Worm (Caenorhabditis elegans) whole organism, young adult: Measurements from ENCODE around the gene F59A6.10.

ENCODE experiments used
- B0336.3 ChIP-seq: fragments of 200-800 bp; sonication (Bioruptor generic); IDR thresholded peaks from 2 replicates; pipeline ENCODE4 v1.3.6; 2022; ENCODE audit warnings: missing genetic modification characterization, missing compliant biosample characterization
- C17E4.6 ChIP-seq: fragments of 200-800 bp; sonication (Bioruptor generic); IDR thresholded peaks from 2 replicates; pipeline ENCODE4 v1.3.6; 2022; ENCODE audit warnings: missing genetic modification reagents, missing genetic modification characterization, missing compliant biosample characterization
- D2030.7 ChIP-seq: fragments of 200-800 bp; sonication (Bioruptor generic); IDR thresholded peaks from 2 replicates; pipeline ENCODE4 v1.3.6; 2022; ENCODE audit warnings: missing genetic modification reagents, missing genetic modification characterization, missing compliant biosample characterization
- F23B12.7 ChIP-seq: sonication (generic microtip); optimal IDR thresholded peaks from 2 replicates; lab custom pipeline; 2017; ENCODE audit warnings: missing genetic modification characterization, mild to moderate bottlenecking, missing compliant biosample characterization, antibody characterized with exemption, moderate library complexity; ENCODE audit not compliant: insufficient read depth
- F49E8.2 ChIP-seq: sonication (generic microtip); optimal IDR thresholded peaks from 3 replicates; lab custom pipeline; 2017; ENCODE audit warnings: missing genetic modification characterization, mild to moderate bottlenecking, missing compliant biosample characterization, antibody characterized with exemption, moderate library complexity; ENCODE audit not compliant: insufficient read depth
- K11D2.4 ChIP-seq: fragments of 200-800 bp; sonication (Bioruptor generic); IDR thresholded peaks from 2 replicates; pipeline ENCODE4 v1.3.6; 2022; ENCODE audit warnings: missing genetic modification reagents, missing genetic modification characterization, missing compliant biosample characterization
- T26A5.8 ChIP-seq: sonication (generic microtip); optimal IDR thresholded peaks from 2 replicates; lab custom pipeline; 2016; ENCODE audit warnings: missing genetic modification characterization, missing compliant biosample characterization
- Y53G8AR.9 ChIP-seq: fragments of 200-800 bp; sonication (Bioruptor generic); conservative IDR thresholded peaks from 2 replicates; pipeline ENCODE4 v1.3.6; 2022; ENCODE audit warnings: missing genetic modification reagents, missing genetic modification characterization, missing compliant biosample characterization
- Y79H2A.3 ChIP-seq: fragments of 200-800 bp; sonication (Bioruptor generic); conservative IDR thresholded peaks from 2 replicates; pipeline ENCODE4 v1.3.6; 2022; ENCODE audit warnings: missing genetic modification reagents, missing genetic modification characterization, missing compliant biosample characterization
- ZK185.1 ChIP-seq: sonication (generic microtip); optimal IDR thresholded peaks from 2 replicates; lab custom pipeline; 2016; ENCODE audit warnings: mild to moderate bottlenecking, missing genetic modification characterization, missing compliant biosample characterization; ENCODE audit not compliant: poor library complexity, severe bottlenecking
- aptf-3 ChIP-seq: fragments of 200-800 bp; sonication (Bioruptor generic); IDR thresholded peaks from 2 replicates; pipeline ENCODE4 v1.3.6; 2022; ENCODE audit warnings: missing genetic modification characterization, missing compliant biosample characterization
- athp-1 ChIP-seq: sonication (generic microtip); optimal IDR thresholded peaks from 2 replicates; lab custom pipeline; 2017; ENCODE audit warnings: mild to moderate bottlenecking, missing genetic modification characterization, missing compliant biosample characterization
- attf-3 ChIP-seq: fragments of 200-800 bp; sonication (Bioruptor generic); conservative IDR thresholded peaks from 2 replicates; pipeline ENCODE4 v1.3.6; 2022; ENCODE audit warnings: missing genetic modification reagents, missing genetic modification characterization, missing compliant biosample characterization
- attf-5 ChIP-seq: fragments of 200-800 bp; sonication (Bioruptor generic); optimal IDR thresholded peaks from 2 replicates; lab custom pipeline; 2018; ENCODE audit warnings: mild to moderate bottlenecking, missing genetic modification characterization, missing compliant biosample characterization
- bed-2 ChIP-seq: fragments of 200-800 bp; sonication (Bioruptor generic); IDR thresholded peaks from 2 replicates; pipeline ENCODE4 v1.3.6; 2022; ENCODE audit warnings: missing genetic modification reagents, missing genetic modification characterization, missing compliant biosample characterization
- cebp-1 ChIP-seq, 2 experiments: fragments of 200-800 bp in 1 of 2; sonication (Bioruptor generic) in 1 of 2; sonication (generic microtip) in 1 of 2; IDR thresholded peaks in 1 of 2; optimal IDR thresholded peaks in 1 of 2; 2 replicates each; pipeline versions ENCODE4 v1.3.6 to Lab custom; 2017 to 2022; ENCODE audit warnings: missing compliant biosample characterization in 2 of 2, missing genetic modification characterization in 2 of 2, mild to moderate bottlenecking in 1 of 2, missing genetic modification reagents in 1 of 2, moderate library complexity in 1 of 2
- ceh-27 ChIP-seq: fragments of 200-800 bp; sonication (Bioruptor generic); optimal IDR thresholded peaks from 2 replicates; lab custom pipeline; 2018; ENCODE audit warnings: mild to moderate bottlenecking, missing genetic modification characterization, moderate library complexity, missing compliant biosample characterization
- ceh-79 ChIP-seq: sonication (generic microtip); optimal IDR thresholded peaks from 2 replicates; lab custom pipeline; 2017; ENCODE audit warnings: mild to moderate bottlenecking, missing genetic modification characterization, missing compliant biosample characterization
- ceh-91 ChIP-seq: fragments of 200-800 bp; sonication (Bioruptor generic); IDR thresholded peaks from 2 replicates; pipeline ENCODE4 v1.3.6; 2022; ENCODE audit warnings: missing genetic modification reagents, missing genetic modification characterization, missing compliant biosample characterization
- die-1 ChIP-seq: sonication (generic microtip); optimal IDR thresholded peaks from 2 replicates; lab custom pipeline; 2016; ENCODE audit warnings: missing genotype, mild to moderate bottlenecking, missing genetic modification characterization, missing compliant biosample characterization
- dpff-1 ChIP-seq: sonication (generic microtip); optimal IDR thresholded peaks from 2 replicates; lab custom pipeline; 2017; ENCODE audit warnings: mild to moderate bottlenecking, missing genetic modification characterization, missing compliant biosample characterization
- egrh-3 ChIP-seq: fragments of 200-800 bp; sonication (Bioruptor generic); IDR thresholded peaks from 2 replicates; pipeline ENCODE4 v1.3.6; 2022; ENCODE audit warnings: missing genetic modification reagents, missing genetic modification characterization, missing compliant biosample characterization
- ets-4 ChIP-seq: fragments of 200-800 bp; sonication (Bioruptor generic); optimal IDR thresholded peaks from 2 replicates; lab custom pipeline; 2018; ENCODE audit warnings: mild to moderate bottlenecking, missing genetic modification characterization, missing compliant biosample characterization
- hmg-1.2 ChIP-seq: fragments of 200-800 bp; sonication (Bioruptor generic); IDR thresholded peaks from 2 replicates; pipeline ENCODE4 v1.3.6; 2022; ENCODE audit warnings: missing genetic modification reagents, missing genetic modification characterization, missing compliant biosample characterization
- lin-35 ChIP-seq, 3 experiments: fragments of 150-350 bp in 2 of 3; sonication (generic microtip) in 1 of 3; optimal IDR thresholded peaks; 2 replicates each; lab custom pipeline; 2014 to 2018; ENCODE audit warnings: missing biosample characterization in 3 of 3, missing genetic modification characterization in 3 of 3, missing genetic modification reagents in 3 of 3
- madf-3 ChIP-seq: fragments of 200-800 bp; sonication (Bioruptor generic); IDR thresholded peaks from 2 replicates; pipeline ENCODE4 v1.3.6; 2022; ENCODE audit warnings: missing genetic modification reagents, missing genetic modification characterization, missing compliant biosample characterization
- mcd-1 ChIP-seq: fragments of 200-800 bp; sonication (Bioruptor generic); IDR thresholded peaks from 2 replicates; pipeline ENCODE4 v1.3.6; 2022; ENCODE audit warnings: missing genetic modification reagents, missing genetic modification characterization, missing compliant biosample characterization
- mes-4 ChIP-seq: sonication (generic microtip); optimal IDR thresholded peaks from 2 replicates; lab custom pipeline; 2016; ENCODE audit warnings: missing genotype, missing genetic modification characterization, missing compliant biosample characterization
- nhr-179 ChIP-seq: sonication (generic microtip); optimal IDR thresholded peaks from 2 replicates; lab custom pipeline; 2016; ENCODE audit warnings: mild to moderate bottlenecking, missing genetic modification characterization, missing compliant biosample characterization
- nhr-80 ChIP-seq: sonication (generic microtip); optimal IDR thresholded peaks from 2 replicates; lab custom pipeline; 2016; ENCODE audit warnings: missing genetic modification characterization, missing compliant biosample characterization
- pbrm-1 ChIP-seq: fragments of 200-800 bp; sonication (Bioruptor generic); IDR thresholded peaks from 2 replicates; pipeline ENCODE4 v1.3.6; 2022; ENCODE audit warnings: missing genetic modification reagents, missing genetic modification characterization, missing compliant biosample characterization
- pha-4 ChIP-seq: fragments of 150-350 bp; sonication (generic microtip); optimal IDR thresholded peaks from 2 replicates; lab custom pipeline; 2014; ENCODE audit warnings: missing biosample characterization, missing genetic modification reagents, missing genetic modification characterization
- snpc-1.1 ChIP-seq: sonication (generic microtip); optimal IDR thresholded peaks from 2 replicates; lab custom pipeline; 2017; ENCODE audit warnings: missing genetic modification characterization, mild to moderate bottlenecking, missing compliant biosample characterization, antibody characterized with exemption, moderate library complexity, missing genotype, missing genetic modification reagents; ENCODE audit not compliant: insufficient read depth
- snpc-1.3 ChIP-seq: sonication (generic microtip); optimal IDR thresholded peaks from 2 replicates; lab custom pipeline; 2017; ENCODE audit warnings: missing genetic modification characterization, mild to moderate bottlenecking, missing compliant biosample characterization, antibody characterized with exemption, moderate library complexity, missing genotype, missing genetic modification reagents; ENCODE audit not compliant: insufficient read depth
- snpc-3.4 ChIP-seq: sonication (generic microtip); optimal IDR thresholded peaks from 2 replicates; lab custom pipeline; 2017; ENCODE audit warnings: missing genetic modification characterization, mild to moderate bottlenecking, missing compliant biosample characterization, antibody characterized with exemption, moderate library complexity, missing genotype, missing genetic modification reagents
- somi-1 ChIP-seq: fragments of 200-800 bp; sonication (Bioruptor generic); optimal IDR thresholded peaks from 2 replicates; lab custom pipeline; 2018; ENCODE audit warnings: mild to moderate bottlenecking, missing genetic modification characterization, missing compliant biosample characterization
- sptf-2 ChIP-seq: fragments of 200-800 bp; sonication (Bioruptor generic); optimal IDR thresholded peaks from 2 replicates; lab custom pipeline; 2018; ENCODE audit warnings: mild to moderate bottlenecking, missing genetic modification characterization, missing compliant biosample characterization
- tbp1 ChIP-seq: fragments of 200-800 bp; sonication (Bioruptor generic); optimal IDR thresholded peaks from 2 replicates; lab custom pipeline; 2018; ENCODE audit warnings: mild to moderate bottlenecking, missing genetic modification characterization, missing compliant biosample characterization
- ztf-18 ChIP-seq: sonication (generic microtip); optimal IDR thresholded peaks from 2 replicates; lab custom pipeline; 2016; ENCODE audit warnings: missing genotype, mild to moderate bottlenecking, missing genetic modification characterization, missing compliant biosample characterization
- ztf-22 ChIP-seq: fragments of 200-800 bp; sonication (Bioruptor generic); optimal IDR thresholded peaks from 2 replicates; lab custom pipeline; 2018; ENCODE audit warnings: mild to moderate bottlenecking, missing genetic modification characterization, moderate library complexity, missing compliant biosample characterization
- ztf-28 ChIP-seq: fragments of 200-800 bp; sonication (Bioruptor generic); IDR thresholded peaks from 2 replicates; pipeline ENCODE4 v1.3.6; 2022; ENCODE audit warnings: missing genetic modification reagents, missing genetic modification characterization, missing compliant biosample characterization
- ztf-6 ChIP-seq: fragments of 200-800 bp; sonication (Bioruptor generic); IDR thresholded peaks from 2 replicates; pipeline ENCODE4 v1.3.6; 2022; ENCODE audit warnings: missing genetic modification reagents, missing genetic modification characterization, missing compliant biosample characterization

Gene F59A6.10

DNA sequence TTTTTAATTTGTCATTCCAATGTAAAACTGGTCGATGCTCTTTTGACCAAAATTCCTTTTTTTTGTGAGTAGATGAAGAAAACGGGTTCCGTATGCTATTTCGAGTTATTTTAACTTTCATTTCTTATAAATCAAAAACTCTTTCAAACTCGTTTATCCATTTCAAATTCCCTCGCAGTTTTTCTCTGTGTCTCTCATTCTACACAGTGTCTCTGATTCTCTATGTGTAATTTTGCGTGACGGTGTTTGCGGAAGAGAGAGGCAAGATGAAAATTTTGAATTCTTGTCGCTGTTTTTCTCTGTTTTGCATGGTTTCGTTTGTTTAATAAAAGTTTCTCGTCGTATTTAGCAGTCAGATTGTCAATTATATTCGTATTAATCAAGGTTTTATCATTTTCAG, 4.6 kb upstream of the F59A6.10 start, which contains the start of gene citk-2 (continued):
- TF ChIP-seq mes-4 (tag; lab: Kevin White, UChicago) (no peak), dpff-1 (no peak), attf-5 (peak; percentile 19), ceh-27 (GFP tag; lab: Kevin White, UChicago) (peak; percentile 72), pha-4 (peak; percentile 90), ZK185.1 (tag; lab: Kevin White, UChicago) (peak; percentile 53), cebp-1 (GFP tag; IDR thresholded peaks at IDR 0.05; lab: Robert Waterston, UW) (no peak), cebp-1 (tag; optimal IDR thresholded peaks at IDR 0.05; lab: Kevin White, UChicago) (no peak), Y79H2A.3 (no peak), madf-3 (GFP tag; lab: Robert Waterston, UW) (no peak), attf-3 (GFP tag; lab: Robert Waterston, UW) (peak; percentile 30; the same call in 1 of the 2 replicates), nhr-179 (tag; lab: Kevin White, UChicago) (no peak), ceh-91 (GFP tag; lab: Robert Waterston, UW) (0 out of 2 replicates have a peak, but pooled peaks have one; percentile 37), snpc-1.3 (tag; lab: Kevin White, UChicago) (no peak), Y53G8AR.9 (GFP tag; lab: Robert Waterston, UW) (peak; percentile 70; the same call in 1 of the 2 replicates), ztf-28 (GFP tag; lab: Robert Waterston, UW) (no peak), F49E8.2 (tag; lab: Kevin White, UChicago) (no peak), snpc-1.1 (tag; lab: Kevin White, UChicago) (peak; percentile 41), bed-2 (GFP tag; lab: Robert Waterston, UW) (no peak), somi-1 (no peak), die-1 (tag; lab: Kevin White, UChicago) (no peak), pbrm-1 (GFP tag; lab: Robert Waterston, UW) (0 out of 2 replicates have a peak, but pooled peaks have one; percentile 42), nhr-80 (tag; lab: Kevin White, UChicago) (no peak), lin-35 (GFP tag; optimal IDR thresholded peaks at IDR 0.05; lab: Kevin White, UChicago) (peak; percentile 52 to 98 (median 71)), tbp1 (GFP tag; lab: Kevin White, UChicago) (peak; percentile 57), B0336.3 (0 out of 2 replicates have a peak, but pooled peaks have one; percentile 25), T26A5.8 (tag; lab: Kevin White, UChicago) (no peak), mcd-1 (GFP tag; lab: Robert Waterston, UW) (peak; percentile 79), ets-4 (GFP tag; lab: Kevin White, UChicago) (no peak), egrh-3 (GFP tag; lab: Robert Waterston, UW) (no peak), K11D2.4 (GFP tag; lab: Robert Waterston, UW) (no peak), D2030.7 (GFP tag; lab: Robert Waterston, UW) (no peak), hmg-1.2 (GFP tag; lab: Robert Waterston, UW) (peak; percentile 97), F23B12.7 (tag; lab: Kevin White, UChicago) (no peak), ceh-79 (tag; lab: Kevin White, UChicago) (no peak), ztf-18 (peak; percentile 5)

DNA sequence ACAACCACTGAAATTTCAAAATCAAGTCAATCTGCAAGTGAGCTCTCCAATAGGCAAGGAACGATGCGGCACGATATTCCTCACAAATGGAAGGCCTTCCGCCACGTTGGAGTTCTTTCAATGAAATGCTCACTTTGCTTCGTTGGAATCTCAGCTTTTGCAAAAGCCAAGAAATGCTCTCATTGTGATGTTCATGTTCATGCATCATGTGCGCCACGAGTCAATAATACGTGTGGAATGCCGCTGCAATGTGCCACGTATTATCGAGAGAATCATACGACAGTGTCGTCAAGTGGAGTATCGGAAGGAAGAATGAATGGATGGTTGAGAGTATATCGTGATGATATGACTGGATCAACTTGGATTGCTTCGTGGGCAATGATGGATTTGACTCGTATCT, 1.9 kb upstream of the F59A6.10 start:
- TF ChIP-seq ztf-6 (GFP tag; lab: Robert Waterston, UW) = no peak
- no peak for TF ChIP-seq athp-1 (tag; lab: Kevin White, UChicago)
- no peak for TF ChIP-seq sptf-2 (GFP tag; lab: Kevin White, UChicago)
- TF ChIP-seq snpc-3.4 = no peak
- no peak for TF ChIP-seq ztf-22 (GFP tag; lab: Kevin White, UChicago)
- no peak for TF ChIP-seq pha-4
- TF ChIP-seq aptf-3 (GFP tag; lab: Robert Waterston, UW) = 0 out of 2 replicates have a peak, but pooled peaks have one; percentile 49
- TF ChIP-seq C17E4.6 (GFP tag; lab: Robert Waterston, UW) = no peak
- TF ChIP-seq, all 124 proteins: peak for 1
